Worm (Caenorhabditis elegans): Measurements from ENCODE around the gene R10E9.3.

R10E9.3 gene

DNA sequence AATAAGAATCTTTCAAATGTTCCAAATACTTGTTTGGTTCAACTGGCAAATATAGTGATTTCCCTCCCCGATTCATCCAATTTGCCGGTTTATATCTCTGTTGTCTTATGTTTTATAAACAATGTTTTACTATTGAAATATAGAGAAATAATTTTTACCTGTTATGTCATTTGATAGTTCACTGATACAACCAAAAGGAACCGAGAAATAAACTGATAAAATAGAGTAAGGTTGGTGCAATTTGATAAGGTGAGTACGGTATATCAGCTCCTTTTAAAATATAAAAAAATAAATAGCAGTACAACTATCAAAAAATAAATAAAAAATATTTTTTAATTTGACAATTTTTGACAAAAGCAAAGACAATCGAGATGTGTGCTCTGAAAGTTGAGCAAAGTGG is 33.2 kb upstream of the R10E9.3 start:
- TF ChIP-seq F13C5.2 (tag; optimal IDR thresholded peaks at IDR 0.05) (no peak), ceh-36 (tag; optimal IDR thresholded peaks at IDR 0.05) (no peak), ets-7 (tag; optimal IDR thresholded peaks at IDR 0.05) (no peak)

ce11 chrIII:3927450-3927849 is 32.6 kb upstream of the R10E9.3 start:
- TF ChIP-seq tbx-11 (GFP tag; IDR thresholded peaks at IDR 0.05) = no peak
- no peak for TF ChIP-seq hnd-1 (tag; optimal IDR thresholded peaks at IDR 0.05)
- TF ChIP-seq hmbx-1 (tag; optimal IDR thresholded peaks at IDR 0.05) = no peak
- no peak for TF ChIP-seq flt-1 (GFP tag; IDR thresholded peaks at IDR 0.05)
- no peak for TF ChIP-seq pes-1 (GFP tag; IDR thresholded peaks at IDR 0.05)
- no peak for TF ChIP-seq B0310.2 (tag; optimal IDR thresholded peaks at IDR 0.05)
- TF ChIP-seq sea-1 (GFP tag; conservative IDR thresholded peaks at IDR 0.05) = no peak
- TF ChIP-seq tra-4 (tag; optimal IDR thresholded peaks at IDR 0.05) = no peak
- TF ChIP-seq scrt-1 (GFP tag; IDR thresholded peaks at IDR 0.05) = no peak
- no peak for TF ChIP-seq ceh-13 (GFP tag; optimal IDR thresholded peaks at IDR 0.05)
- TF ChIP-seq ets-7 (tag; optimal IDR thresholded peaks at IDR 0.05) = no peak
- no peak for TF ChIP-seq tbx-37 (GFP tag; conservative IDR thresholded peaks at IDR 0.05)
- TF ChIP-seq aly-1 (tag; optimal IDR thresholded peaks at IDR 0.05) = no peak

- TF ChIP-seq tbx-37 (GFP tag; conservative IDR thresholded peaks at IDR 0.05) (no peak), aly-1 (tag; optimal IDR thresholded peaks at IDR 0.05) (no peak), tra-4 (tag; optimal IDR thresholded peaks at IDR 0.05) (no peak), ama-1 (optimal IDR thresholded peaks at IDR 0.05) (no peak), B0310.2 (tag; optimal IDR thresholded peaks at IDR 0.05) (no peak), hmg-4 (GFP tag; optimal IDR thresholded peaks at IDR 0.05) (no peak), tbx-11 (GFP tag; IDR thresholded peaks at IDR 0.05) (no peak), flt-1 (GFP tag; IDR thresholded peaks at IDR 0.05) (no peak), ceh-36 (tag; optimal IDR thresholded peaks at IDR 0.05) (no peak), sea-1 (GFP tag; conservative IDR thresholded peaks at IDR 0.05) (no peak), hmbx-1 (tag; optimal IDR thresholded peaks at IDR 0.05) (no peak), ceh-13 (GFP tag; optimal IDR thresholded peaks at IDR 0.05) (no peak), scrt-1 (GFP tag; IDR thresholded peaks at IDR 0.05) (no peak), hnd-1 (tag; optimal IDR thresholded peaks at IDR 0.05) (no peak)
Observed at ce11 chrIII:3928136-3928535, 31.9 kb upstream of the R10E9.3 start, which contains the start of gene F37A8.1. TSS of gene F37A8.1 (plus strand) at chrIII:3928436.

DNA sequence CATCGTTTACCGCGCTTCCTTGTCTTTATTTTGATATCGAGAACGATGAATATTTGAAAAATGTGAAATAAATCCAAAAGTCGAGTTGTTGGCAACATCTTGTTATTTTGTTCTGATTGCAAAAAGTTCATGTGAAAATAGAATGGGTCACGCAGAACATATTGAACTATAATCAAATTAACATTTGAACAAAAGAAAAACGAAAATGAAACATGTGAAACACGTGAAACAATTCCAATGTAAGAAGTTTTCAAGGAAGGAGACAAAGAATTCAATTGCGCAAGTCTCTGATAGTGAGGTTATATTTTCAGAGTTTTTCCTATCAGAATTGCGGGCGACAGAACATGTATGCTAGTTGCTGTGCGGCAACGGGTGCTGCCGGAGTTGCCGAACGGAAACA is 28.6 kb upstream of the R10E9.3 start, which contains the start of gene F37A8.2:
Gene F37A8.2, minus strand, starts transcription at position 101 of the 400 bp plus-strand sequence.
- TF ChIP-seq ama-1 (optimal IDR thresholded peaks at IDR 0.05) (no peak), ceh-13 (GFP tag; optimal IDR thresholded peaks at IDR 0.05) (no peak)

DNA sequence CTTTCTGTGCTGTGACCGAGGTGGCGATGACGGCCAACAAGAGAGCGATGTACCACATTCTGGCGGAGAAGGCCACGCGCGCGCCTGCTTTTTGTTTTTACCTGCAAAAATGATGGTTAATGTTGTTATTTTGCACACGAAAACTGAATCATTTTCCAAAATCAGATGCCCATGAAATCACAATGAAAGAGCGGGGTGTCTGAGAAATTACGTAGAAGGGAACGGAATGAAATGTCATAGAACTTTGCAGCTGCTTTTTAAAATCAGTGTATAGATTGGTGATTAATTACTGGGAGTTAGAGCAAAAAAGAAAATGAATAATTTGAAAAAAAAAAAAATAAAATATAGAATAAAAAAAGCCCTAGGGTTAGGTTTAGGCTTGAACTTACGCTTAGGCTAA is 24.2 kb upstream of the R10E9.3 start, which contains the start of gene npl-10:
Gene npl-10, minus strand, starts transcription at position 101 of the 400 bp plus-strand sequence.
- TF ChIP-seq ceh-36 (tag; optimal IDR thresholded peaks at IDR 0.05) (no peak), scrt-1 (GFP tag; IDR thresholded peaks at IDR 0.05) (no peak), pes-1 (GFP tag; IDR thresholded peaks at IDR 0.05) (no peak), tbx-37 (GFP tag; conservative IDR thresholded peaks at IDR 0.05) (no peak), hmg-4 (GFP tag; optimal IDR thresholded peaks at IDR 0.05) (no peak), sea-1 (GFP tag; conservative IDR thresholded peaks at IDR 0.05) (no peak), ama-1 (optimal IDR thresholded peaks at IDR 0.05) (no peak), aly-1 (tag; optimal IDR thresholded peaks at IDR 0.05) (no peak), ceh-13 (GFP tag; optimal IDR thresholded peaks at IDR 0.05) (no peak)

ce11 chrIII:3952058-3952457 is 8.0 kb upstream of the R10E9.3 start:
- TF ChIP-seq tbx-11 (GFP tag; IDR thresholded peaks at IDR 0.05) (no peak), flt-1 (GFP tag; IDR thresholded peaks at IDR 0.05) (no peak), sea-1 (GFP tag; conservative IDR thresholded peaks at IDR 0.05) (no peak), tra-4 (tag; optimal IDR thresholded peaks at IDR 0.05) (no peak), scrt-1 (GFP tag; IDR thresholded peaks at IDR 0.05) (no peak), pes-1 (GFP tag; IDR thresholded peaks at IDR 0.05) (no peak), B0310.2 (tag; optimal IDR thresholded peaks at IDR 0.05) (no peak), ceh-36 (tag; optimal IDR thresholded peaks at IDR 0.05) (no peak), hnd-1 (tag; optimal IDR thresholded peaks at IDR 0.05) (no peak), hmg-4 (GFP tag; optimal IDR thresholded peaks at IDR 0.05) (no peak), ceh-13 (GFP tag; optimal IDR thresholded peaks at IDR 0.05) (no peak), aly-1 (tag; optimal IDR thresholded peaks at IDR 0.05) (no peak), F13C5.2 (tag; optimal IDR thresholded peaks at IDR 0.05) (no peak), ets-7 (tag; optimal IDR thresholded peaks at IDR 0.05) (no peak), hmbx-1 (tag; optimal IDR thresholded peaks at IDR 0.05) (no peak), tbx-37 (GFP tag; conservative IDR thresholded peaks at IDR 0.05) (no peak)

- TF ChIP-seq sea-1 (GFP tag; conservative IDR thresholded peaks at IDR 0.05) (no peak), scrt-1 (GFP tag; IDR thresholded peaks at IDR 0.05) (no peak), aly-1 (tag; optimal IDR thresholded peaks at IDR 0.05) (no peak), ceh-36 (tag; optimal IDR thresholded peaks at IDR 0.05) (no peak), pes-1 (GFP tag; IDR thresholded peaks at IDR 0.05) (no peak), flt-1 (GFP tag; IDR thresholded peaks at IDR 0.05) (no peak), tra-4 (tag; optimal IDR thresholded peaks at IDR 0.05) (no peak), tbx-37 (GFP tag; conservative IDR thresholded peaks at IDR 0.05) (no peak), B0310.2 (tag; optimal IDR thresholded peaks at IDR 0.05) (no peak), ceh-13 (GFP tag; optimal IDR thresholded peaks at IDR 0.05) (no peak), hmg-4 (GFP tag; optimal IDR thresholded peaks at IDR 0.05) (no peak), hmbx-1 (tag; optimal IDR thresholded peaks at IDR 0.05) (no peak), F13C5.2 (tag; optimal IDR thresholded peaks at IDR 0.05) (no peak), ets-7 (tag; optimal IDR thresholded peaks at IDR 0.05) (no peak), hnd-1 (tag; optimal IDR thresholded peaks at IDR 0.05) (no peak), ama-1 (optimal IDR thresholded peaks at IDR 0.05) (no peak), tbx-11 (GFP tag; IDR thresholded peaks at IDR 0.05) (no peak)
Observed at ce11 chrIII:3953235-3953634, 6.8 kb upstream of the R10E9.3 start.

DNA sequence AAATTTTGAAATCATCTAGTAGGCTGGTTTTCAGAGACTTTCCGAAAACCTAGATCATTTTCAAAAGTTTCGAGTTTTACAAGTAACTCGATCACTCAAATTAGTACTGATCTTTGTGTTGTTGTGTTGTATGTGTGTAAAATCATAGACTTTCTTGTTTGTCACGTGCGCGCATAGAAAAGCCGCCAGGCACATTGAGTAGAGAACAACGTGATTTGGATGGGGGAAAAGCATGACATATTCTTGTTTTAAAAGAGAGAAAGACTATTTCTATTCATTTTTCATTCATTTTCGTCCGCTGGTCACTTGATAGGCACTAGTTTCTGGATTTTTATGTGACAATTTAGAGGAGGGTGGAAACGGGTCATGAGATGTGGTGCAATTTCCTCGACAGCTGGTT is 5.8 kb upstream of the R10E9.3 start:
- no peak for TF ChIP-seq scrt-1 (GFP tag; IDR thresholded peaks at IDR 0.05)
- no peak for TF ChIP-seq hmg-4 (GFP tag; optimal IDR thresholded peaks at IDR 0.05)
- no peak for TF ChIP-seq tbx-11 (GFP tag; IDR thresholded peaks at IDR 0.05)
- TF ChIP-seq B0310.2 (tag; optimal IDR thresholded peaks at IDR 0.05) = no peak
- no peak for TF ChIP-seq tbx-37 (GFP tag; conservative IDR thresholded peaks at IDR 0.05)
- no peak for TF ChIP-seq tra-4 (tag; optimal IDR thresholded peaks at IDR 0.05)
- no peak for TF ChIP-seq hnd-1 (tag; optimal IDR thresholded peaks at IDR 0.05)
- TF ChIP-seq ets-7 (tag; optimal IDR thresholded peaks at IDR 0.05) = no peak
- no peak for TF ChIP-seq F13C5.2 (tag; optimal IDR thresholded peaks at IDR 0.05)
- no peak for TF ChIP-seq flt-1 (GFP tag; IDR thresholded peaks at IDR 0.05)
- TF ChIP-seq ceh-13 (GFP tag; optimal IDR thresholded peaks at IDR 0.05) = no peak
- TF ChIP-seq ama-1 (optimal IDR thresholded peaks at IDR 0.05) = no peak
- TF ChIP-seq hmbx-1 (tag; optimal IDR thresholded peaks at IDR 0.05) = no peak
- TF ChIP-seq pes-1 (GFP tag; IDR thresholded peaks at IDR 0.05) = no peak
- no peak for TF ChIP-seq sea-1 (GFP tag; conservative IDR thresholded peaks at IDR 0.05)
- no peak for TF ChIP-seq aly-1 (tag; optimal IDR thresholded peaks at IDR 0.05)
- no peak for TF ChIP-seq ceh-36 (tag; optimal IDR thresholded peaks at IDR 0.05)

Measured in whole organism, early embryonic.